Fruit fly (Drosophila melanogaster) whole organism, embryonic: ENCODE data around the gene Mbs.

Experiments
- Ada2b ChIP-seq: fragments of 200-800 bp; sonication (Bioruptor generic); IDR thresholded peaks from 2 replicates; pipeline ENCODE4 v1.3.6; 2022; ENCODE audit warnings: missing biosample characterization, missing genetic modification characterization
- Blimp-1 ChIP-seq: fragments of 200-800 bp; sonication (Bioruptor generic); optimal IDR thresholded peaks from 3 replicates; lab custom pipeline; 2018; ENCODE audit warnings: missing biosample characterization, missing genetic modification characterization, mild to moderate bottlenecking, moderate library complexity, missing genetic modification reagents
- CG10543 ChIP-seq: fragments of 200-800 bp; sonication (Bioruptor generic); optimal IDR thresholded peaks from 3 replicates; lab custom pipeline; 2017; ENCODE audit warnings: missing biosample characterization, mild to moderate bottlenecking, missing genetic modification characterization, moderate library complexity
- CG11504 ChIP-seq: fragments of 200-800 bp; sonication (Bioruptor generic); optimal IDR thresholded peaks from 3 replicates; lab custom pipeline; 2019; ENCODE audit warnings: missing biosample characterization, mild to moderate bottlenecking, missing genetic modification characterization, moderate library complexity
- CG12219 ChIP-seq: fragments of 200-800 bp; sonication (Bioruptor generic); optimal IDR thresholded peaks from 3 replicates; lab custom pipeline; 2018; ENCODE audit warnings: missing biosample characterization, mild to moderate bottlenecking, missing genetic modification characterization
- CG1233 ChIP-seq: fragments of 200-800 bp; sonication (Bioruptor generic); optimal IDR thresholded peaks from 4 replicates; lab custom pipeline; 2018; ENCODE audit warnings: missing biosample characterization, mild to moderate bottlenecking, missing genetic modification characterization
- CG13424 ChIP-seq: fragments of 200-800 bp; sonication (Bioruptor generic); optimal IDR thresholded peaks from 2 replicates; lab custom pipeline; 2019; ENCODE audit warnings: missing biosample characterization, mild to moderate bottlenecking, missing genetic modification characterization, moderate library complexity
- CG14050 ChIP-seq: fragments of 200-800 bp; sonication (Bioruptor generic); IDR thresholded peaks from 3 replicates; pipeline ENCODE4 v1.3.6; 2022; ENCODE audit warnings: missing biosample characterization, missing genetic modification characterization
- CG14710 ChIP-seq: fragments of 200-800 bp; sonication (Bioruptor generic); optimal IDR thresholded peaks from 3 replicates; lab custom pipeline; 2019; ENCODE audit warnings: missing biosample characterization, mild to moderate bottlenecking, missing genetic modification characterization, moderate library complexity
- CG15479 ChIP-seq: fragments of 200-800 bp; sonication (Bioruptor generic); optimal IDR thresholded peaks from 3 replicates; lab custom pipeline; 2019; ENCODE audit warnings: missing biosample characterization, mild to moderate bottlenecking, missing genetic modification characterization, moderate library complexity
- CG17361 ChIP-seq: fragments of 200-800 bp; sonication (Bioruptor generic); IDR thresholded peaks from 3 replicates; pipeline ENCODE4 v1.3.6; 2022; ENCODE audit warnings: missing biosample characterization, missing genetic modification characterization
- CG17802 ChIP-seq: fragments of 200-800 bp; sonication (Bioruptor generic); optimal IDR thresholded peaks from 2 replicates; lab custom pipeline; 2018; ENCODE audit warnings: missing biosample characterization, mild to moderate bottlenecking, missing genetic modification characterization, moderate library complexity
- CG17829 ChIP-seq: fragments of 200-800 bp; optimal IDR thresholded peaks from 2 replicates; lab custom pipeline; 2019; ENCODE audit warnings: missing biosample characterization, mild to moderate bottlenecking, missing genetic modification characterization, moderate library complexity
- CG30403 ChIP-seq: fragments of 200-800 bp; sonication (Bioruptor generic); optimal IDR thresholded peaks from 3 replicates; lab custom pipeline; 2016; ENCODE audit warnings: missing biosample characterization, missing genetic modification characterization
- CG31224 ChIP-seq: fragments of 200-800 bp; sonication (Bioruptor generic); IDR thresholded peaks from 2 replicates; pipeline ENCODE4 v1.3.6; 2022; ENCODE audit warnings: missing biosample characterization, missing genetic modification characterization
- CG34376 ChIP-seq: fragments of 200-800 bp; sonication (Bioruptor generic); optimal IDR thresholded peaks from 2 replicates; lab custom pipeline; 2018; ENCODE audit warnings: missing biosample characterization, mild to moderate bottlenecking, missing genetic modification characterization
- CG3726 ChIP-seq: fragments of 200-800 bp; sonication (Bioruptor generic); IDR thresholded peaks from 3 replicates; pipeline ENCODE4, ENCODE4 v1.3.6; 2022; ENCODE audit warnings: missing biosample characterization, missing genetic modification characterization
- CG3838 ChIP-seq: fragments of 200-800 bp; sonication (Bioruptor generic); optimal IDR thresholded peaks from 3 replicates; lab custom pipeline; 2016; ENCODE audit warnings: missing biosample characterization, missing genetic modification characterization
- CG4617 ChIP-seq: fragments of 200-800 bp; sonication (Bioruptor generic); optimal IDR thresholded peaks from 3 replicates; lab custom pipeline; 2016; ENCODE audit warnings: missing biosample characterization, missing genetic modification characterization, borderline replicate concordance
- CG6654 ChIP-seq: fragments of 200-800 bp; sonication (Bioruptor generic); optimal IDR thresholded peaks from 2 replicates; lab custom pipeline; 2017; ENCODE audit warnings: missing biosample characterization, mild to moderate bottlenecking, missing genetic modification characterization
- CG6689 ChIP-seq: fragments of 200-800 bp; sonication (Bioruptor generic); IDR thresholded peaks from 2 replicates; pipeline ENCODE4 v1.3.6; 2022; ENCODE audit warnings: missing biosample characterization, missing genetic modification characterization
- Dfd ChIP-seq, 2 experiments: fragments of >200 bp; optimal IDR thresholded peaks; 2 replicates each; lab custom pipeline; 2017; ENCODE audit warnings: missing biosample characterization in 2 of 2, missing genetic modification characterization in 2 of 2
- Elba2 ChIP-seq: fragments of 200-800 bp; sonication (Bioruptor generic); optimal IDR thresholded peaks from 3 replicates; lab custom pipeline; 2016; ENCODE audit warnings: missing biosample characterization, missing genetic modification characterization
- Ets65A ChIP-seq: fragments of 200-800 bp; sonication (Bioruptor generic); peaks from one replicate; lab custom pipeline; 2016; ENCODE audit warnings: missing biosample characterization, missing genetic modification characterization
- H15 ChIP-seq: fragments of 200-800 bp; sonication (Bioruptor generic); IDR thresholded peaks from 3 replicates; pipeline ENCODE4 v1.3.6; 2022; ENCODE audit warnings: missing biosample characterization, missing genetic modification characterization
- Lim3 ChIP-seq: fragments of 200-800 bp; sonication (Bioruptor generic); IDR thresholded peaks from 2 replicates; pipeline ENCODE4 v1.3.6; 2022; ENCODE audit warnings: missing biosample characterization, missing genetic modification characterization
- Mes4 ChIP-seq: fragments of 200-800 bp; sonication (Bioruptor generic); optimal IDR thresholded peaks from 2 replicates; lab custom pipeline; 2016; ENCODE audit warnings: missing biosample characterization, missing genetic modification characterization
- PHDP ChIP-seq: fragments of 200-800 bp; sonication (Bioruptor generic); optimal IDR thresholded peaks from 3 replicates; lab custom pipeline; 2018; ENCODE audit warnings: missing biosample characterization, mild to moderate bottlenecking, missing genetic modification characterization, moderate library complexity
- Pdp1 ChIP-seq, 2 experiments: fragments of 200-800 bp; sonication (Bioruptor generic); optimal IDR thresholded peaks; 3 replicates each; lab custom pipeline; 2016; ENCODE audit warnings: missing biosample characterization in 2 of 2, missing genetic modification characterization in 2 of 2, mild to moderate bottlenecking in 1 of 2, moderate library complexity in 1 of 2
- Poxn ChIP-seq: fragments of 200-800 bp; sonication (Bioruptor generic); IDR thresholded peaks from 2 replicates; pipeline ENCODE4 v1.3.6; 2022; ENCODE audit warnings: missing biosample characterization, missing genetic modification characterization
- Sox102F ChIP-seq: fragments of 200-800 bp; sonication (Bioruptor generic); optimal IDR thresholded peaks from 2 replicates; lab custom pipeline; 2018; ENCODE audit warnings: missing biosample characterization, mild to moderate bottlenecking, missing genetic modification characterization, moderate library complexity
- Sry-β ChIP-seq: fragments of 200-800 bp; sonication (Bioruptor generic); optimal IDR thresholded peaks from 2 replicates; lab custom pipeline; 2018; ENCODE audit warnings: missing biosample characterization, mild to moderate bottlenecking, missing genetic modification characterization, moderate library complexity
- Taf1 ChIP-seq: fragments of 200-800 bp; sonication (Bioruptor generic); IDR thresholded peaks from 2 replicates; pipeline ENCODE4 v1.3.6; 2022; ENCODE audit warnings: missing biosample characterization, missing genetic modification characterization
- Tbp ChIP-seq: fragments of >200 bp; optimal IDR thresholded peaks from 2 replicates; lab custom pipeline; 2018; ENCODE audit warnings: missing biosample characterization, missing genetic modification characterization
- Xbp1 ChIP-seq: fragments of 200-800 bp; sonication (Bioruptor generic); optimal IDR thresholded peaks from 3 replicates; lab custom pipeline; 2016; ENCODE audit warnings: missing biosample characterization, mild to moderate bottlenecking, missing genetic modification characterization
- ash1 ChIP-seq: fragments of 200-800 bp; sonication (Bioruptor generic); optimal IDR thresholded peaks from 2 replicates; lab custom pipeline; 2018; ENCODE audit warnings: missing biosample characterization, mild to moderate bottlenecking, missing genetic modification characterization
- bbx ChIP-seq: fragments of 200-800 bp; sonication (Bioruptor generic); IDR thresholded peaks from 2 replicates; pipeline ENCODE4 v1.3.6; 2022; ENCODE audit warnings: missing biosample characterization, missing genetic modification characterization; ENCODE audit not compliant: partially characterized antibody
- bsh ChIP-seq, 2 experiments: fragments of 200-800 bp; sonication (Bioruptor generic); optimal IDR thresholded peaks; 2 replicates each; lab custom pipeline; 2017 to 2018; ENCODE audit warnings: mild to moderate bottlenecking in 2 of 2, missing biosample characterization in 2 of 2, missing genetic modification characterization in 2 of 2, moderate library complexity in 1 of 2
- fd102C ChIP-seq: fragments of 200-800 bp; sonication (Bioruptor generic); optimal IDR thresholded peaks from 2 replicates; lab custom pipeline; 2018; ENCODE audit warnings: missing biosample characterization, mild to moderate bottlenecking, missing genetic modification characterization, moderate library complexity
- fd96Cb ChIP-seq: fragments of 200-800 bp; sonication (Bioruptor generic); optimal IDR thresholded peaks from 2 replicates; lab custom pipeline; 2018; ENCODE audit warnings: missing biosample characterization, mild to moderate bottlenecking, missing genetic modification characterization, moderate library complexity
- her ChIP-seq: fragments of 200-800 bp; sonication (Bioruptor generic); optimal IDR thresholded peaks from 2 replicates; lab custom pipeline; 2016; ENCODE audit warnings: missing biosample characterization, missing genetic modification characterization
- insv ChIP-seq, 2 experiments: fragments of 200-800 bp; sonication (Bioruptor generic); optimal IDR thresholded peaks; 3 replicates each; lab custom pipeline; 2016 to 2018; ENCODE audit warnings: missing biosample characterization in 2 of 2, missing genetic modification characterization in 2 of 2
- nau ChIP-seq: fragments of 200-800 bp; sonication (Bioruptor generic); optimal IDR thresholded peaks from 3 replicates; lab custom pipeline; 2017; ENCODE audit warnings: missing biosample characterization, mild to moderate bottlenecking, missing genetic modification characterization, missing genetic modification reagents
- org-1 ChIP-seq: fragments of 200-800 bp; sonication (Bioruptor generic); optimal IDR thresholded peaks from 2 replicates; lab custom pipeline; 2017; ENCODE audit warnings: missing biosample characterization, missing genetic modification characterization
- salm ChIP-seq: fragments of 200-800 bp; sonication (Bioruptor generic); optimal IDR thresholded peaks from 2 replicates; lab custom pipeline; 2018; ENCODE audit warnings: missing biosample characterization, mild to moderate bottlenecking, missing genetic modification characterization
- sens ChIP-seq: fragments of 200-800 bp; sonication (Bioruptor generic); peaks from one replicate; lab custom pipeline; 2016; ENCODE audit warnings: missing biosample characterization, missing genetic modification characterization
- tin ChIP-seq: fragments of 200-800 bp; sonication (Bioruptor generic); optimal IDR thresholded peaks from 3 replicates; lab custom pipeline; 2016; ENCODE audit warnings: missing biosample characterization, missing genetic modification characterization
- tio ChIP-seq: fragments of 200-800 bp; sonication (Bioruptor generic); optimal IDR thresholded peaks from 2 replicates; lab custom pipeline; 2017; ENCODE audit warnings: missing biosample characterization, missing genetic modification characterization, inconsistent platforms
- trh ChIP-seq: fragments of 200-800 bp; sonication (Bioruptor generic); optimal IDR thresholded peaks from 2 replicates; lab custom pipeline; 2016; ENCODE audit warnings: missing biosample characterization, missing genetic modification characterization
- unc-4 ChIP-seq: fragments of 200-800 bp; sonication (Bioruptor generic); IDR thresholded peaks from 2 replicates; pipeline ENCODE4 v1.3.6; 2022; ENCODE audit warnings: missing biosample characterization, missing genetic modification characterization; ENCODE audit not compliant: partially characterized antibody

The Mbs gene

dm6 chr3L:16024276-16025019, 27.3 kb upstream of the Mbs start (continued):
- TF ChIP-seq CG13424 (peak; percentile 10), unc-4 (GFP tag; lab: Robert Waterston, UW) (no peak), CG17361 (GFP tag; lab: Robert Waterston, UW) (peak; percentile 56), CG14050 (GFP tag; lab: Robert Waterston, UW) (no peak), nau (GFP tag; lab: Kevin White, UChicago) (no peak), CG10543 (GFP tag; lab: Kevin White, UChicago) (no peak), CG6654 (GFP tag; lab: Kevin White, UChicago) (no peak), ash1 (GFP tag; lab: Kevin White, UChicago) (no peak), CG15479 (no peak), CG1233 (no peak), salm (tag; lab: Kevin White, UChicago) (no peak), sens (GFP tag; lab: Kevin White, UChicago) (peak; percentile 89), Lim3 (GFP tag; lab: Robert Waterston, UW) (no peak), insv (GFP tag; optimal IDR thresholded peaks at IDR 0.05; lab: Kevin White, UChicago) (no peak), CG31224 (GFP tag; lab: Robert Waterston, UW) (no peak), bbx (GFP tag; lab: Robert Waterston, UW) (no peak), Pdp1 (GFP tag; optimal IDR thresholded peaks at IDR 0.05; lab: Kevin White, UChicago) (peak in 1 of 2 experiments; percentile 38), CG12219 (GFP tag; lab: Kevin White, UChicago) (no peak), fd102C (no peak), CG3838 (GFP tag; lab: Kevin White, UChicago) (no peak), CG4617 (GFP tag; lab: Kevin White, UChicago) (no peak), CG6689 (GFP tag; lab: Robert Waterston, UW) (0 out of 2 replicates have a peak, but pooled peaks have one; percentile 17), Sox102F (GFP tag; lab: Kevin White, UChicago) (peak; percentile 15), CG14710 (peak; percentile 23), CG3726 (no peak), CG17829 (peak; percentile 24), CG17802 (tag; lab: Kevin White, UChicago) (no peak), Xbp1 (no peak), Ada2b (no peak), org-1 (peak; percentile 5), CG34376 (GFP tag; lab: Kevin White, UChicago) (no peak), Ets65A (peak; percentile 87), fd96Cb (tag; lab: Kevin White, UChicago) (peak; percentile 3), Sry-β (no peak), Elba2 (GFP tag; lab: Kevin White, UChicago) (no peak), trh (no peak), H15 (GFP tag; lab: Robert Waterston, UW) (no peak), her (GFP tag; lab: Kevin White, UChicago) (no peak), CG30403 (peak; percentile 17), CG11504 (tag; lab: Kevin White, UChicago) (peak; percentile 40), Mes4 (no peak), tio (GFP tag; lab: Kevin White, UChicago) (peak; percentile 13), Blimp-1 (GFP tag; lab: Kevin White, UChicago) (peak; percentile 27), PHDP (tag; lab: Kevin White, UChicago) (no peak), bsh (GFP tag; optimal IDR thresholded peaks at IDR 0.05; lab: Kevin White, UChicago) (peak in 1 of 2 experiments; percentile 8), tin (GFP tag; lab: Kevin White, UChicago) (peak; percentile 12), Tbp (no peak), Poxn (GFP tag; lab: Robert Waterston, UW) (no peak), Taf1 (no peak), Dfd (GFP tag; optimal IDR thresholded peaks at IDR 0.05; lab: Kevin White, UChicago) (no peak)
